Worm (Caenorhabditis elegans) whole organism, L2 larva: ENCODE data around the gene str-78.

ENCODE experiments used
- F13H6.1 ChIP-seq: sonication (generic microtip); optimal IDR thresholded peaks from 2 replicates; lab custom pipeline; 2016; ENCODE audit warnings: missing genetic modification characterization, missing compliant biosample characterization
- R02D3.7 ChIP-seq: fragments of 150-350 bp; optimal IDR thresholded peaks from 2 replicates; lab custom pipeline; 2014; ENCODE audit warnings: missing biosample characterization, missing genetic modification characterization
- fos-1 ChIP-seq: fragments of 150-350 bp; optimal IDR thresholded peaks from 2 replicates; lab custom pipeline; 2014; ENCODE audit warnings: missing biosample characterization, missing genetic modification characterization
- gmeb-1 ChIP-seq: fragments of 150-350 bp; optimal IDR thresholded peaks from 2 replicates; lab custom pipeline; 2014; ENCODE audit warnings: missing biosample characterization, missing genetic modification characterization
- lin-13 ChIP-seq: fragments of 150-350 bp; optimal IDR thresholded peaks from 2 replicates; lab custom pipeline; 2014; ENCODE audit warnings: missing biosample characterization, missing genetic modification reagents, missing genetic modification characterization
- nhr-10 ChIP-seq: sonication (generic microtip); optimal IDR thresholded peaks from 2 replicates; lab custom pipeline; 2017; ENCODE audit warnings: missing biosample characterization, missing genetic modification characterization
- nhr-11 ChIP-seq: fragments of 150-350 bp; optimal IDR thresholded peaks from 2 replicates; lab custom pipeline; 2014; ENCODE audit warnings: missing biosample characterization, missing genetic modification characterization
- sma-9 ChIP-seq, 2 experiments: fragments of 150-350 bp in 1 of 2; sonication (generic microtip) in 1 of 2; optimal IDR thresholded peaks; 2 replicates each; lab custom pipeline; 2014 to 2016; ENCODE audit warnings: missing genetic modification characterization in 2 of 2, mild to moderate bottlenecking in 1 of 2, missing biosample characterization in 1 of 2, missing compliant biosample characterization in 1 of 2, missing genetic modification reagents in 1 of 2, moderate library complexity in 1 of 2
- unc-55 ChIP-seq: fragments of 150-350 bp; sonication (generic microtip); optimal IDR thresholded peaks from 3 replicates; lab custom pipeline; 2014; ENCODE audit warnings: missing biosample characterization, missing genetic modification reagents, missing genetic modification characterization
- unc-62 ChIP-seq: fragments of 150-350 bp; optimal IDR thresholded peaks from 2 replicates; lab custom pipeline; 2014; ENCODE audit warnings: missing biosample characterization, missing genetic modification reagents, missing genetic modification characterization
- ztf-11 ChIP-seq: sonication (generic microtip); optimal IDR thresholded peaks from 2 replicates; lab custom pipeline; 2017; ENCODE audit warnings: missing biosample characterization, missing genetic modification characterization

DNA sequence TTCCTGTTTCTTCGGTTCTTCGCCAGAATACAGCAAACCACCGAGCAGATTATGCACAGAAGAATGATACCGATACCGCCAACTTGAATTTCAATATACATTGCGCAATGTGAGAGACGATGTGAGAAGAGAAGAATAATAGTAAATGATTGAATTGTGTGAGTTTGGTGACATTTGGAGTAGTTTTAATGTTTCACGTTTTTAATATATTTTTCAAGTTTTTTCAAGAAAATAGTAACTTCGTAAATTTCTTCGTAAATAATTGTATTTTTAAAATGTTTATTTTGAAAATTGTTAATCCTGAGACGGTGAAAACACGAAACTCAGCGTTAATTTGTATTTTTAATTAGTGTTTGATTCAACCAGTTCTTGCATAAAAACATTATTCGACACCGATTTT lies 33.9 kb downstream of the str-78 start, which contains the start of gene M199.134:
- TF ChIP-seq F13H6.1 (tag; lab: Kevin White, UChicago) = no peak
- no peak for TF ChIP-seq gmeb-1
- no peak for TF ChIP-seq nhr-11
- TF ChIP-seq ztf-11 = no peak
- no peak for TF ChIP-seq unc-55 (GFP tag; lab: Kevin White, UChicago)
- no peak for TF ChIP-seq R02D3.7 (tag; lab: Kevin White, UChicago)
- TF ChIP-seq sma-9 (GFP tag; optimal IDR thresholded peaks at IDR 0.05; lab: Kevin White, UChicago) = no peak
- TF ChIP-seq sma-9 (tag; optimal IDR thresholded peaks at IDR 0.05; lab: Kevin White, UChicago) = no peak
- no peak for TF ChIP-seq nhr-10 (tag; lab: Kevin White, UChicago)
- no peak for TF ChIP-seq lin-13 (GFP tag; lab: Kevin White, UChicago)
- no peak for TF ChIP-seq fos-1 (tag; lab: Kevin White, UChicago)
- no peak for TF ChIP-seq unc-62 (GFP tag; lab: Kevin White, UChicago)
